Worm (Caenorhabditis elegans) whole organism, midembryonic: Measurements from ENCODE around the gene K09A9.6.

Experiments
- cog-1 ChIP-seq: sonication (generic microtip); optimal IDR thresholded peaks from 2 replicates; lab custom pipeline; 2016; ENCODE audit warnings: missing genetic modification characterization, missing compliant biosample characterization
- ref-1 ChIP-seq: fragments of 200-800 bp; sonication (Bioruptor generic); conservative IDR thresholded peaks from 2 replicates; pipeline ENCODE4 v1.3.6; 2022; ENCODE audit warnings: missing genetic modification reagents, missing genetic modification characterization, missing compliant biosample characterization

DNA sequence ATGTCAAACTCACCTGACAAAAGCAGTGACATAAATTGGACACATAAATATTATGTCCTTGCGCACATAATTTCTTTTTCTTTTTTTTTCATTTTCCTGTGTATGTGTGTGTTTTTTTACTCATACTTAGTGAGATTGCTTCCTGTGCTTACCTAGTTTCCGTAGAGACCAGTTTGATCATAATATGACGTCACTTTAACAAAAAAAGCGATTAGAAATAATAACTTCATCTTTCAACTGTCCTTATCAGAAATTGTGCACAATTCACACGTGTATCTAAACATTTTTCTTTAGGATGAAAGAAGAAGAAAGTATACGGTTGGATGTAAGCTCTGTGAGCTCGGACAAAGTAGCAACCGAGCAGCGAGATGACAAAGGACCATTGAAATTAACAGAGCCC lies 45.0 kb downstream of the K09A9.6 start:
- TF ChIP-seq ref-1 (GFP tag; lab: Robert Waterston, UW) = no peak
- no peak for TF ChIP-seq cog-1 (tag; lab: Kevin White, UChicago)
